Worm (Caenorhabditis elegans): ENCODE measurements around the gene stdh-2.

ce11 chrV:16224027-16224426, at the start of gene stdh-2:
- TF ChIP-seq lin-39 (tag; optimal IDR thresholded peaks at IDR 0.05): no peak
- TF ChIP-seq lin-11 (tag; optimal IDR thresholded peaks at IDR 0.05): no peak
- no peak for TF ChIP-seq ZK546.5 (tag; optimal IDR thresholded peaks at IDR 0.05)
- TF ChIP-seq fos-1 (tag; optimal IDR thresholded peaks at IDR 0.05): no peak

All from whole organism, L2 larva.